Worm (Caenorhabditis elegans) whole organism, midembryonic: ENCODE data around the gene idpp-6.

Experiments
- flt-1 ChIP-seq: fragments of 200-800 bp; sonication (Bioruptor generic); IDR thresholded peaks from 2 replicates; pipeline ENCODE4 v1.3.6; 2022; ENCODE audit warnings: missing genetic modification characterization, missing compliant biosample characterization
- med-1 ChIP-seq: sonication (generic microtip); optimal IDR thresholded peaks from 2 replicates; lab custom pipeline; 2017; ENCODE audit warnings: missing genetic modification characterization, mild to moderate bottlenecking, missing compliant biosample characterization, antibody characterized with exemption, missing genetic modification reagents; ENCODE audit not compliant: insufficient read depth
- tab-1 ChIP-seq: fragments of 200-800 bp; sonication (Bioruptor generic); IDR thresholded peaks from 2 replicates; pipeline ENCODE4 v1.3.6; 2022; ENCODE audit warnings: missing genetic modification characterization, missing compliant biosample characterization
- ztf-23 ChIP-seq: fragments of 200-800 bp; sonication (Bioruptor generic); IDR thresholded peaks from 2 replicates; pipeline ENCODE4 v1.3.6; 2022; ENCODE audit warnings: missing genetic modification reagents, missing genetic modification characterization, missing compliant biosample characterization
- ztf-29 ChIP-seq: fragments of 200-800 bp; sonication (Bioruptor generic); IDR thresholded peaks from 2 replicates; pipeline ENCODE4 v1.3.6; 2022; ENCODE audit warnings: missing genetic modification reagents, missing genetic modification characterization, missing compliant biosample characterization

DNA sequence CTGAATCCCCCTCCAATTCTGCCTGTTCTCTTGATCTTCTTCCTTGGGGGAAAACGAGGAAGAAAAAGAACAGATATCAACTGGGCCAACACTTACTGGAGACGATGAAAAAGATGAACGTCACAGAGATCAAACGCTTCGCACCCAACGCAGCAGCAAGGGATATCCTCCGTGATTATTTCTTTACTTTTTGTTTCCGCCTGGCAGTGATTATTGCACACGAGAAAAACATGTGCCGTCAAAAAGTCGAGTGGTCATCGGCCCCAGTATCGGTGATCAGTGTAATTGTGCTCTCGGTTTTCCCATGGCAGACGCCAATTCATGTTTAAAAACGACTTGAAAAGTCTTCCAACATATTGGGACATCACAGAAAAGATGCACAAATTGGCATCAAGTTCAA lies 37.4 kb upstream of the idpp-6 start:
- TF ChIP-seq ztf-29 (GFP tag; lab: Robert Waterston, UW) = no peak
- no peak for TF ChIP-seq tab-1 (GFP tag; lab: Robert Waterston, UW)
- no peak for TF ChIP-seq med-1 (GFP tag; lab: Kevin White, UChicago)
- TF ChIP-seq flt-1 (GFP tag; lab: Robert Waterston, UW) = no peak
- TF ChIP-seq ztf-23 (GFP tag; lab: Robert Waterston, UW) = no peak
